Fruit fly (Drosophila melanogaster) whole organism, prepupa: Measurements from ENCODE around the gene GABA-B-R3.

ENCODE experiments used
- Blimp-1 ChIP-seq: fragments of 200-800 bp; sonication (Bioruptor generic); optimal IDR thresholded peaks from 3 replicates; lab custom pipeline; 2017; ENCODE audit warnings: missing biosample characterization, missing genetic modification characterization, mild to moderate bottlenecking, moderate library complexity, missing genetic modification reagents
- CG10631 ChIP-seq: fragments of 200-800 bp; sonication (Bioruptor generic); optimal IDR thresholded peaks from 2 replicates; lab custom pipeline; 2016; ENCODE audit warnings: missing biosample characterization, missing genetic modification characterization
- CG10669 ChIP-seq: fragments of 200-800 bp; sonication (Bioruptor generic); optimal IDR thresholded peaks from 3 replicates; lab custom pipeline; 2018; ENCODE audit warnings: missing biosample characterization, mild to moderate bottlenecking, missing genetic modification characterization, moderate library complexity
- CG11294 ChIP-seq: fragments of 200-800 bp; sonication (Bioruptor generic); IDR thresholded peaks from 2 replicates; pipeline ENCODE4 v1.3.6; 2022; ENCODE audit warnings: missing biosample characterization, missing genetic modification characterization
- CG11762 ChIP-seq: fragments of 200-800 bp; sonication (Bioruptor generic); optimal IDR thresholded peaks from 3 replicates; lab custom pipeline; 2016; ENCODE audit warnings: missing biosample characterization, missing genetic modification characterization; ENCODE audit not compliant: insufficient read depth
- CG11902 ChIP-seq: fragments of 200-800 bp; sonication (Bioruptor generic); optimal IDR thresholded peaks from 3 replicates; lab custom pipeline; 2016; ENCODE audit warnings: missing biosample characterization, missing genetic modification characterization
- CG1621 ChIP-seq: fragments of 200-800 bp; sonication (Bioruptor generic); optimal IDR thresholded peaks from 3 replicates; lab custom pipeline; 2018; ENCODE audit warnings: missing biosample characterization, mild to moderate bottlenecking, missing genetic modification characterization
- CG16779 ChIP-seq: fragments of 200-800 bp; sonication (Bioruptor generic); optimal IDR thresholded peaks from 3 replicates; lab custom pipeline; 2017; ENCODE audit warnings: missing biosample characterization, mild to moderate bottlenecking, missing genetic modification characterization
- CG3032 ChIP-seq: fragments of 200-800 bp; optimal IDR thresholded peaks from 2 replicates; lab custom pipeline; 2019; ENCODE audit warnings: missing biosample characterization, mild to moderate bottlenecking, missing genetic modification characterization, moderate library complexity
- CG32006 ChIP-seq: fragments of 200-800 bp; sonication (Bioruptor generic); optimal IDR thresholded peaks from 3 replicates; lab custom pipeline; 2017; ENCODE audit warnings: missing biosample characterization, mild to moderate bottlenecking, missing genetic modification characterization
- CG34406 ChIP-seq: fragments of 200-800 bp; sonication (Bioruptor generic); optimal IDR thresholded peaks from 3 replicates; lab custom pipeline; 2016; ENCODE audit warnings: missing biosample characterization, missing genetic modification characterization
- CG3919 ChIP-seq: fragments of 200-800 bp; sonication (Bioruptor generic); optimal IDR thresholded peaks from 3 replicates; lab custom pipeline; 2016; ENCODE audit warnings: missing biosample characterization, missing genetic modification characterization
- CG4318 ChIP-seq: fragments of 200-800 bp; sonication (Bioruptor generic); optimal IDR thresholded peaks from 3 replicates; lab custom pipeline; 2017; ENCODE audit warnings: missing biosample characterization, mild to moderate bottlenecking, missing genetic modification characterization
- CG6163 ChIP-seq: fragments of 200-800 bp; sonication (Bioruptor generic); IDR thresholded peaks from 3 replicates; pipeline ENCODE4 v1.3.6; 2022; ENCODE audit warnings: missing biosample characterization, missing genetic modification characterization
- CG6276 ChIP-seq: fragments of 200-800 bp; sonication (Bioruptor generic); optimal IDR thresholded peaks from 2 replicates; lab custom pipeline; 2017; ENCODE audit warnings: missing biosample characterization, mild to moderate bottlenecking, missing genetic modification characterization
- CG6792 ChIP-seq: fragments of 200-800 bp; sonication (Bioruptor generic); optimal IDR thresholded peaks from 3 replicates; lab custom pipeline; 2016; ENCODE audit warnings: missing biosample characterization, missing genetic modification characterization
- CG6854 ChIP-seq: fragments of 200-800 bp; sonication (Bioruptor generic); optimal IDR thresholded peaks from 2 replicates; lab custom pipeline; 2017; ENCODE audit warnings: missing biosample characterization, mild to moderate bottlenecking, missing genetic modification characterization
- CG7368 ChIP-seq: fragments of 200-800 bp; sonication (Bioruptor generic); optimal IDR thresholded peaks from 3 replicates; lab custom pipeline; 2016; ENCODE audit warnings: missing biosample characterization, missing genetic modification characterization
- CG8119 ChIP-seq: fragments of 200-800 bp; sonication (Bioruptor generic); IDR thresholded peaks from 3 replicates; pipeline ENCODE4 v1.3.6; 2022; ENCODE audit warnings: missing biosample characterization, missing genetic modification characterization
- CG8319 ChIP-seq: fragments of 200-800 bp; sonication (Bioruptor generic); optimal IDR thresholded peaks from 3 replicates; lab custom pipeline; 2016; ENCODE audit warnings: missing biosample characterization, missing genetic modification characterization
- CG8632 ChIP-seq: fragments of 200-800 bp; sonication (Bioruptor generic); optimal IDR thresholded peaks from 3 replicates; lab custom pipeline; 2016; ENCODE audit warnings: missing biosample characterization, missing genetic modification characterization
- CG9139 ChIP-seq: fragments of 200-800 bp; sonication (Bioruptor generic); optimal IDR thresholded peaks from 3 replicates; lab custom pipeline; 2017; ENCODE audit warnings: missing biosample characterization, mild to moderate bottlenecking, missing genetic modification characterization
- Eip75B ChIP-seq: fragments of 200-800 bp; sonication (Bioruptor generic); optimal IDR thresholded peaks from 3 replicates; lab custom pipeline; 2016; ENCODE audit warnings: missing biosample characterization, missing genetic modification characterization
- Eip78C ChIP-seq: fragments of 200-800 bp; sonication (Bioruptor generic); peaks from one replicate; lab custom pipeline; 2016; ENCODE audit warnings: missing biosample characterization, missing genetic modification characterization
- Eip93F ChIP-seq: fragments of 200-800 bp; sonication (Bioruptor generic); optimal IDR thresholded peaks from 2 replicates; lab custom pipeline; 2016; ENCODE audit warnings: missing biosample characterization, mild to moderate bottlenecking, missing genetic modification characterization
- Ets21C ChIP-seq: fragments of 200-800 bp; sonication (Bioruptor generic); optimal IDR thresholded peaks from 3 replicates; lab custom pipeline; 2016; ENCODE audit warnings: missing biosample characterization, missing genetic modification characterization
- Ets96B ChIP-seq: fragments of 200-800 bp; optimal IDR thresholded peaks from 2 replicates; lab custom pipeline; 2019; ENCODE audit warnings: missing biosample characterization, mild to moderate bottlenecking, missing genetic modification characterization, moderate library complexity
- Gug ChIP-seq: fragments of 200-800 bp; sonication (Bioruptor generic); IDR thresholded peaks from 2 replicates; pipeline ENCODE4 v1.3.6; 2022; ENCODE audit warnings: missing biosample characterization, missing genetic modification characterization
- Hr38 ChIP-seq: sonication (Bioruptor generic); optimal IDR thresholded peaks from 2 replicates; lab custom pipeline; 2016; ENCODE audit warnings: missing biosample characterization, missing genetic modification characterization
- Hr4 ChIP-seq: fragments of 200-800 bp; sonication (Bioruptor generic); optimal IDR thresholded peaks from 3 replicates; lab custom pipeline; 2016; ENCODE audit warnings: missing biosample characterization, missing genetic modification characterization
- Lpt ChIP-seq: fragments of 200-800 bp; sonication (Bioruptor generic); optimal IDR thresholded peaks from 3 replicates; lab custom pipeline; 2016; ENCODE audit warnings: missing biosample characterization, missing genetic modification characterization
- OdsH ChIP-seq: fragments of 200-800 bp; sonication (Bioruptor generic); optimal IDR thresholded peaks from 3 replicates; lab custom pipeline; 2016; ENCODE audit warnings: missing biosample characterization, missing genetic modification characterization
- Smox ChIP-seq: fragments of 200-800 bp; sonication (Bioruptor generic); optimal IDR thresholded peaks from 3 replicates; lab custom pipeline; 2016; ENCODE audit warnings: missing biosample characterization, missing genetic modification characterization
- Sox14 ChIP-seq: fragments of 200-800 bp; sonication (Bioruptor generic); optimal IDR thresholded peaks from 3 replicates; lab custom pipeline; 2016; ENCODE audit warnings: missing biosample characterization, missing genetic modification characterization
- Sox15 ChIP-seq: fragments of 200-800 bp; sonication (Bioruptor generic); optimal IDR thresholded peaks from 3 replicates; lab custom pipeline; 2016; ENCODE audit warnings: missing biosample characterization, missing genetic modification characterization
- achi ChIP-seq: fragments of 200-800 bp; sonication (Bioruptor generic); optimal IDR thresholded peaks from 3 replicates; lab custom pipeline; 2016; ENCODE audit warnings: missing biosample characterization, missing genetic modification characterization
- cyc ChIP-seq: fragments of 200-800 bp; sonication (Bioruptor generic); optimal IDR thresholded peaks from 3 replicates; lab custom pipeline; 2016; ENCODE audit warnings: missing biosample characterization, missing genetic modification characterization
- dac ChIP-seq: fragments of 200-800 bp; sonication (Bioruptor generic); optimal IDR thresholded peaks from 2 replicates; lab custom pipeline; 2017; ENCODE audit warnings: missing biosample characterization, mild to moderate bottlenecking, missing genetic modification characterization
- dsx ChIP-seq: fragments of 200-800 bp; optimal IDR thresholded peaks from 3 replicates; lab custom pipeline; 2019; ENCODE audit warnings: missing biosample characterization, mild to moderate bottlenecking, missing genetic modification characterization, moderate library complexity; ENCODE audit not compliant: poor library complexity, severe bottlenecking
- eg ChIP-seq: fragments of 200-800 bp; sonication (Bioruptor generic); IDR thresholded peaks from 3 replicates; pipeline ENCODE4 v1.3.6; 2022; ENCODE audit warnings: missing biosample characterization, missing genetic modification characterization
- esn ChIP-seq: fragments of 200-800 bp; sonication (Bioruptor generic); optimal IDR thresholded peaks from 2 replicates; lab custom pipeline; 2016; ENCODE audit warnings: missing biosample characterization, mild to moderate bottlenecking, missing genetic modification characterization, moderate library complexity
- fd59A ChIP-seq: fragments of 200-800 bp; sonication (Bioruptor generic); optimal IDR thresholded peaks from 2 replicates; lab custom pipeline; 2017; ENCODE audit warnings: missing biosample characterization, mild to moderate bottlenecking, missing genetic modification characterization, missing genetic modification reagents
- fd85E ChIP-seq: fragments of 200-800 bp; sonication (Bioruptor generic); optimal IDR thresholded peaks from 3 replicates; lab custom pipeline; 2016; ENCODE audit warnings: missing biosample characterization, missing genetic modification characterization
- fkh ChIP-seq: fragments of 200-800 bp; sonication (Bioruptor generic); optimal IDR thresholded peaks from 3 replicates; lab custom pipeline; 2017; ENCODE audit warnings: missing biosample characterization, mild to moderate bottlenecking, missing genetic modification characterization, moderate library complexity
- lz ChIP-seq: fragments of 200-800 bp; sonication (Bioruptor generic); optimal IDR thresholded peaks from 3 replicates; lab custom pipeline; 2016; ENCODE audit warnings: missing biosample characterization, missing genetic modification characterization
- net ChIP-seq: fragments of 200-800 bp; sonication (Bioruptor generic); optimal IDR thresholded peaks from 3 replicates; lab custom pipeline; 2016; ENCODE audit warnings: missing biosample characterization, missing genetic modification characterization
- pdm3 ChIP-seq: fragments of 200-800 bp; sonication (Bioruptor generic); optimal IDR thresholded peaks from 3 replicates; lab custom pipeline; 2016; ENCODE audit warnings: missing biosample characterization, missing genetic modification characterization
- spab ChIP-seq: fragments of 200-800 bp; sonication (Bioruptor generic); optimal IDR thresholded peaks from 2 replicates; lab custom pipeline; 2017; ENCODE audit warnings: missing biosample characterization, mild to moderate bottlenecking, missing genetic modification characterization, missing genetic modification reagents
- ss ChIP-seq, 2 experiments: fragments of 200-800 bp; sonication (Bioruptor generic); optimal IDR thresholded peaks; 2 replicates in 1 of 2; 3 replicates in 1 of 2; lab custom pipeline; 2017 to 2018; ENCODE audit warnings: mild to moderate bottlenecking in 2 of 2, missing biosample characterization in 2 of 2, missing genetic modification characterization in 2 of 2, moderate library complexity in 1 of 2
- topi ChIP-seq: fragments of 200-800 bp; sonication (Bioruptor generic); optimal IDR thresholded peaks from 3 replicates; lab custom pipeline; 2016; ENCODE audit warnings: missing biosample characterization, missing genetic modification characterization
- vri ChIP-seq: fragments of 200-800 bp; sonication (Bioruptor generic); optimal IDR thresholded peaks from 3 replicates; lab custom pipeline; 2016; ENCODE audit warnings: missing biosample characterization, mild to moderate bottlenecking, missing genetic modification characterization

The GABA-B-R3 gene

DNA sequence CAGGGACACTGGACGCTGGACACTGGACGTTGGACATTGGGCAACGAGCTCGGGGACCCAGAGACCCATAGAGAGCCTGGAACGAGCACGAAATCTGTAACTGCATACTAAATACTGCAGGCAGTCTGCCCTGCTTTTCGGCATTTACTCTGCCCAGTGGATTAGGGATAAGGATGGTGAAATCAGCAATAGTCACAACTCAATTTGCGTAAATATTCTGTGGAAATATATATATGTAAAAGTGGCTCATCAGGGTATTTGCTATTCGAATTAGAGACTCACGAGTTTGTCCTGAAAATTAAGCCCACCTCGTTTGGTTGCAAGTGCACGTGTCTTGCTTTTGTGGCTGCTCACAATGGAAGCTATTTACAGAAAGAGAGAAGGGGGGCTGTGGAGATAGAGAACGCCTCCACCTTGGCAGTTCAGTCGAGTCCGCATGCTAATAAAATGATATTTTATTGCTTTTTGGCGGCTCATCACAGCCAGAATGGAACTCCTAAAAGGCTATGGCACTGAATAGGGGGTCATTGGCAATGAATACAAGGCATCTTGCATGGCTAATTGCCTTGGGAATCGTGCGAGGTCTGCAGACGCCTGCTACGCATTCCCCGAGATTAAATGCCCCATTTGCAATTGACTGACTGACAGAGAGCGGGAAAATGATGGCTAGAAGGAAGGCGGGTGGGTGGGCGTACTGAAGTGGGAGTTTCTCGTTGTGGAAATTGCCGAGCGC, 25.8 kb upstream of the GABA-B-R3 start:
- peak; percentile 31 for TF ChIP-seq CG8632
- peak; percentile 29 for TF ChIP-seq topi (GFP tag; lab: Kevin White, UChicago)
- TF ChIP-seq CG8119 (GFP tag; lab: Robert Waterston, UW), result no peak
- TF ChIP-seq Sox14 (GFP tag; lab: Kevin White, UChicago), result peak; percentile 7
- peak; percentile 36 for TF ChIP-seq CG11762 (GFP tag; lab: Kevin White, UChicago)
- TF ChIP-seq CG10669 (GFP tag; lab: Kevin White, UChicago), result peak; percentile 68
- no peak for TF ChIP-seq cyc (GFP tag; lab: Kevin White, UChicago)
- TF ChIP-seq CG6854, result no peak
- TF ChIP-seq CG7368 (GFP tag; lab: Kevin White, UChicago), result peak; percentile 8
- TF ChIP-seq esn, result no peak
- TF ChIP-seq dsx (GFP tag; lab: Kevin White, UChicago), result peak; percentile 61
- peak; percentile 41 for TF ChIP-seq achi
- no peak for TF ChIP-seq fkh
- no peak for TF ChIP-seq vri (GFP tag; lab: Kevin White, UChicago)
- peak; percentile 74 for TF ChIP-seq Ets96B
- no peak for TF ChIP-seq CG4318 (GFP tag; lab: Kevin White, UChicago)
- peak in 1 of 2 experiments; percentile 68 for TF ChIP-seq ss (GFP tag; optimal IDR thresholded peaks at IDR 0.05; lab: Kevin White, UChicago)
- TF ChIP-seq Gug (GFP tag; lab: Robert Waterston, UW), result 0 out of 2 replicates have a peak, but pooled peaks have one; percentile 16
- TF ChIP-seq Sox15 (GFP tag; lab: Kevin White, UChicago), result peak; percentile 18
- TF ChIP-seq pdm3 (GFP tag; lab: Kevin White, UChicago), result peak; percentile 12
- no peak for TF ChIP-seq Eip93F (GFP tag; lab: Kevin White, UChicago)
- TF ChIP-seq Hr4 (GFP tag; lab: Kevin White, UChicago), result peak; percentile 22
- no peak for TF ChIP-seq Blimp-1 (GFP tag; lab: Kevin White, UChicago)
- peak; percentile 21 for TF ChIP-seq CG34406 (GFP tag; lab: Kevin White, UChicago)
- no peak for TF ChIP-seq eg (GFP tag; lab: Robert Waterston, UW)
- no peak for TF ChIP-seq Ets21C (GFP tag; lab: Kevin White, UChicago)
- peak; percentile 61 for TF ChIP-seq spab (GFP tag; lab: Kevin White, UChicago)
- TF ChIP-seq CG6792 (GFP tag; lab: Kevin White, UChicago), result peak; percentile 12
- peak; percentile 49 for TF ChIP-seq CG11902 (GFP tag; lab: Kevin White, UChicago)
- TF ChIP-seq lz (GFP tag; lab: Kevin White, UChicago), result no peak
- peak; percentile 0 for TF ChIP-seq CG6276
- TF ChIP-seq CG1621 (tag; lab: Kevin White, UChicago), result peak; percentile 45
- TF ChIP-seq CG3919, result peak; percentile 53
- peak; percentile 90 for TF ChIP-seq Eip78C (GFP tag; lab: Kevin White, UChicago)
- peak; percentile 34; the same call in 1 of the 2 replicates for TF ChIP-seq CG11294 (GFP tag; lab: Robert Waterston, UW)
- peak; percentile 66 for TF ChIP-seq CG6163 (GFP tag; lab: Robert Waterston, UW)
- peak; percentile 7 for TF ChIP-seq CG9139 (GFP tag; lab: Kevin White, UChicago)
- no peak for TF ChIP-seq Smox
- TF ChIP-seq net (GFP tag; lab: Kevin White, UChicago), result peak; percentile 20
- no peak for TF ChIP-seq CG16779 (tag; lab: Kevin White, UChicago)
- TF ChIP-seq CG32006, result peak; percentile 45
- TF ChIP-seq Hr38 (GFP tag; lab: Kevin White, UChicago), result no peak
- TF ChIP-seq OdsH (GFP tag; lab: Kevin White, UChicago), result peak; percentile 26
- TF ChIP-seq fd59A, result no peak
- TF ChIP-seq Lpt (GFP tag; lab: Kevin White, UChicago), result no peak
- peak; percentile 45 for TF ChIP-seq CG10631
- TF ChIP-seq fd85E, result no peak
- TF ChIP-seq dac (GFP tag; lab: Kevin White, UChicago), result no peak
- peak; percentile 57 for TF ChIP-seq CG3032 (tag; lab: Kevin White, UChicago)
- peak; percentile 31 for TF ChIP-seq Eip75B (GFP tag; lab: Kevin White, UChicago)
- TF ChIP-seq CG8319 (GFP tag; lab: Kevin White, UChicago), result no peak
